Worm (Caenorhabditis elegans) whole organism, midembryonic: Measurements from ENCODE around the gene alg-3.

Experiments
- T22C8.4 ChIP-seq: fragments of 200-800 bp; sonication (Bioruptor generic); IDR thresholded peaks from 2 replicates; pipeline ENCODE4 v1.3.6; 2022; ENCODE audit warnings: missing genetic modification characterization, missing compliant biosample characterization
- cog-1 ChIP-seq: sonication (generic microtip); optimal IDR thresholded peaks from 2 replicates; lab custom pipeline; 2016; ENCODE audit warnings: missing genetic modification characterization, missing compliant biosample characterization
- flt-1 ChIP-seq: fragments of 200-800 bp; sonication (Bioruptor generic); IDR thresholded peaks from 2 replicates; pipeline ENCODE4 v1.3.6; 2022; ENCODE audit warnings: missing genetic modification characterization, missing compliant biosample characterization
- klf-2 ChIP-seq: fragments of 200-800 bp; sonication (Bioruptor generic); conservative IDR thresholded peaks from 2 replicates; pipeline ENCODE4 v1.3.6; 2022; ENCODE audit warnings: missing genetic modification reagents, missing genetic modification characterization, missing compliant biosample characterization
- med-1 ChIP-seq: sonication (generic microtip); optimal IDR thresholded peaks from 2 replicates; lab custom pipeline; 2017; ENCODE audit warnings: missing genetic modification characterization, mild to moderate bottlenecking, missing compliant biosample characterization, antibody characterized with exemption, missing genetic modification reagents; ENCODE audit not compliant: insufficient read depth
- ref-1 ChIP-seq: fragments of 200-800 bp; sonication (Bioruptor generic); conservative IDR thresholded peaks from 2 replicates; pipeline ENCODE4 v1.3.6; 2022; ENCODE audit warnings: missing genetic modification reagents, missing genetic modification characterization, missing compliant biosample characterization
- tab-1 ChIP-seq: fragments of 200-800 bp; sonication (Bioruptor generic); IDR thresholded peaks from 2 replicates; pipeline ENCODE4 v1.3.6; 2022; ENCODE audit warnings: missing genetic modification characterization, missing compliant biosample characterization
- ztf-23 ChIP-seq: fragments of 200-800 bp; sonication (Bioruptor generic); IDR thresholded peaks from 2 replicates; pipeline ENCODE4 v1.3.6; 2022; ENCODE audit warnings: missing genetic modification reagents, missing genetic modification characterization, missing compliant biosample characterization
- ztf-29 ChIP-seq: fragments of 200-800 bp; sonication (Bioruptor generic); IDR thresholded peaks from 2 replicates; pipeline ENCODE4 v1.3.6; 2022; ENCODE audit warnings: missing genetic modification reagents, missing genetic modification characterization, missing compliant biosample characterization

DNA sequence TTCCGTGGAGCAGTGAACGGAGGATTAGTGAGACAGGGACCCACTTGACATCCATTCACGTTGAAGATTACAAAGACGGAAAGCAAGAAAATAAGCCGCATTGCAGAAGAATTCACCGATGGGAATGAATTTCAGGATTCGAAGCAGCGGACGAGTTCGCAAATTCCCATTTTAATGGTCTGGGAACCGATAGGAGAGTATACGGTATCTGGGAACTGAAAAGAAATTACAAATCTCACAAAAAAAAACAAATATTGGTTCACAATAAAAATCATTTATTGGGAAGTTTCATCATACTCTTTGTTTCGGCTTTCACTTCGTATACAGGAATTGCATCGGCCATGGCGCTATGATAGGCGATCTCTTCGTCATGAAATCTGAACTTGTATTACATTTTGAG is 51.0 kb downstream of the alg-3 start, which contains the start of gene T12A7.10:
- TF ChIP-seq tab-1 (GFP tag; lab: Robert Waterston, UW) = no peak
- TF ChIP-seq ztf-29 = no peak
- TF ChIP-seq med-1 (GFP tag; lab: Kevin White, UChicago) = no peak
- TF ChIP-seq ztf-23 (GFP tag; lab: Robert Waterston, UW) = no peak
- no peak for TF ChIP-seq flt-1 (GFP tag; lab: Robert Waterston, UW)
- TF ChIP-seq klf-2 (GFP tag; lab: Robert Waterston, UW) = no peak
- no peak for TF ChIP-seq cog-1 (tag; lab: Kevin White, UChicago)
- no peak for TF ChIP-seq T22C8.4 (GFP tag; lab: Robert Waterston, UW)
- no peak for TF ChIP-seq ref-1 (GFP tag; lab: Robert Waterston, UW)
